Fruit fly (Drosophila melanogaster): ENCODE measurements around the gene Myo61F.
A peak's percentile ranks its signal among the peaks of the same experiment; 100 is the strongest.

- TF ChIP-seq lilli (GFP tag; optimal IDR thresholded peaks at IDR 0.05) (peak; percentile 11), pita (GFP tag; optimal IDR thresholded peaks at IDR 0.05) (no peak), croc (GFP tag; conservative IDR thresholded peaks at IDR 0.05) (no peak)
Observed at dm6 chr3L:1302234-1302949, 15.9 kb upstream of the Myo61F start, which contains the start of the genes Rac1 and Acat2.

Measured in whole organism, embryonic.